Fruit fly (Drosophila melanogaster): ENCODE results near the gene Dys.
A peak's percentile ranks its signal among the peaks of the same experiment; 100 is the strongest.

Gene Dys

DNA sequence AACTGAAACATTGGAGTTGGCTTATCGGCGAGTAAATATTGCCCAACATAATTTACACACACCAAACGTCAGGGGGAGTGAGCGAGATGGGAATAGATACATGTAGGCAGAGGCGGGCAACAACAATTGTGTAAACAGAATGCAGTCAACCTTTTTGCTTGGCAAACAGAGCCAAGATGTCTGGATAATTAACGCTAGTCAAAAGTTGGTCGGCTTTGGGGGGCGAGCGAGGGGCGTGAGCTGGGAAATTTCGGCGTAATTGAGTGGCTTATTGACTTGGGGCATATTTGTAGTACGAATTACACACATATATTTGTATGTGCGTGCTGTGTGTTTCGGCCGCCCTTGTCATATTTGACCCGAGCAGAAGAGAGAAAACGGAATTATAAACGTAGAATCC lies 123.9 kb downstream of the Dys start (continued):
- TF ChIP-seq CG6175 (GFP tag; IDR thresholded peaks at IDR 0.05) (no peak), Atf-2 (GFP tag; optimal IDR thresholded peaks at IDR 0.05) (peak; percentile 44), CG16813 (GFP tag; IDR thresholded peaks at IDR 0.05; ENCODE audit: partially characterized antibody) (no peak), Side (GFP tag; optimal IDR thresholded peaks at IDR 0.05) (peak; percentile 91), tap (tag; optimal IDR thresholded peaks at IDR 0.05) (peak; percentile 84), CG12659 (GFP tag; optimal IDR thresholded peaks at IDR 0.05) (peak; percentile 80), twi (tag; optimal IDR thresholded peaks at IDR 0.05) (peak; percentile 78), CG10543 (GFP tag; optimal IDR thresholded peaks at IDR 0.05) (peak; percentile 83), ac (GFP tag; optimal IDR thresholded peaks at IDR 0.05) (peak; percentile 97), sug (tag; optimal IDR thresholded peaks at IDR 0.05) (no peak), CG30431 (GFP tag; optimal IDR thresholded peaks at IDR 0.05) (peak; percentile 51), Pdp1 (GFP tag; optimal IDR thresholded peaks at IDR 0.05) (peak; percentile 51 to 83), ap (GFP tag; IDR thresholded peaks at IDR 0.05) (peak; percentile 65), br (optimal IDR thresholded peaks at IDR 0.05) (no peak), Trl (optimal IDR thresholded peaks at IDR 0.05) (no peak), Trl (GFP tag; optimal IDR thresholded peaks at IDR 0.05) (peak; percentile 87), sim (GFP tag; IDR thresholded peaks at IDR 0.05) (peak; percentile 78), CG32772 (GFP tag; IDR thresholded peaks at IDR 0.05) (no peak), nom (GFP tag; optimal IDR thresholded peaks at IDR 0.05) (no peak), CG33213 (GFP tag; optimal IDR thresholded peaks at IDR 0.05) (peak; percentile 86), Sry-δ (GFP tag; optimal IDR thresholded peaks at IDR 0.05) (peak; percentile 42), CG18764 (GFP tag; optimal IDR thresholded peaks at IDR 0.05) (peak; percentile 87), TFAM (GFP tag; optimal IDR thresholded peaks at IDR 0.05) (peak; percentile 82), unc-4 (GFP tag; IDR thresholded peaks at IDR 0.05; ENCODE audit: partially characterized antibody) (no peak), CG14965 (GFP tag; optimal IDR thresholded peaks at IDR 0.05; ENCODE audit: borderline replicate concordance) (peak; percentile 86), CG16815 (GFP tag; optimal IDR thresholded peaks at IDR 0.05) (peak; percentile 56), Mrtf (GFP tag; IDR thresholded peaks at IDR 0.05) (0 out of 3 replicates have a peak, but pooled peaks have one; percentile 16), Fer2 (tag; optimal IDR thresholded peaks at IDR 0.05) (peak; percentile 55), CG17385 (GFP tag; optimal IDR thresholded peaks at IDR 0.05) (peak; percentile 77), salm (tag; optimal IDR thresholded peaks at IDR 0.05) (peak; percentile 89), peb (GFP tag; IDR thresholded peaks at IDR 0.05) (peak; percentile 62; the same call in 1 of the 2 replicates), CG4617 (GFP tag; optimal IDR thresholded peaks at IDR 0.05; ENCODE audit: borderline replicate concordance) (peak; percentile 53), CG7839 (tag; optimal IDR thresholded peaks at IDR 0.05) (peak; percentile 67), Hsf (GFP tag; optimal IDR thresholded peaks at IDR 0.05) (peak; percentile 47), CG3995 (GFP tag; optimal IDR thresholded peaks at IDR 0.05) (no peak), slbo (GFP tag; IDR thresholded peaks at IDR 0.05) (no peak; the same call in 1 of the 2 replicates), CG3838 (GFP tag; optimal IDR thresholded peaks at IDR 0.05) (peak; percentile 78), psq (GFP tag; optimal IDR thresholded peaks at IDR 0.05) (peak; percentile 65), wek (GFP tag; optimal IDR thresholded peaks at IDR 0.05) (peak; percentile 93), CG6689 (GFP tag; IDR thresholded peaks at IDR 0.05) (peak; percentile 59), CG34376 (GFP tag; optimal IDR thresholded peaks at IDR 0.05) (peak; percentile 50), CG8924 (tag; optimal IDR thresholded peaks at IDR 0.05) (peak; percentile 86), Neu2 (GFP tag; optimal IDR thresholded peaks at IDR 0.05; ENCODE audit: borderline replicate concordance) (peak; percentile 18), Doc2 (GFP tag; IDR thresholded peaks at IDR 0.05) (0 out of 2 replicates have a peak, but pooled peaks have one; percentile 42), oc (tag; optimal IDR thresholded peaks at IDR 0.05) (peak; percentile 74), CG12219 (GFP tag; optimal IDR thresholded peaks at IDR 0.05) (peak; percentile 89), CG13775 (GFP tag; optimal IDR thresholded peaks at IDR 0.05) (peak; percentile 72), CG11085 (GFP tag; IDR thresholded peaks at IDR 0.05) (no peak), Bteb2 (GFP tag; optimal IDR thresholded peaks at IDR 0.05) (peak; percentile 47), lab (GFP tag; optimal IDR thresholded peaks at IDR 0.05) (peak; percentile 89), zfh1 (GFP tag; IDR thresholded peaks at IDR 0.05) (peak; percentile 80)
